Fruit fly (Drosophila melanogaster) Kc167 (cell line): ENCODE data around the gene Sgs7.

ENCODE experiments used
- Myc ChIP-seq: fragments of >200 bp; optimal IDR thresholded peaks from 2 replicates; lab custom pipeline; 2017; ENCODE audit warnings: missing external identifiers
- Sin3A ChIP-seq: fragments of >200 bp; optimal IDR thresholded peaks from 2 replicates; lab custom pipeline; 2018; ENCODE audit warnings: missing external identifiers
- h ChIP-seq: fragments of >200 bp; optimal IDR thresholded peaks from 3 replicates; lab custom pipeline; 2018; ENCODE audit warnings: missing external identifiers
- psq ChIP-seq: fragments of >200 bp; optimal IDR thresholded peaks from 2 replicates; lab custom pipeline; 2017; ENCODE audit warnings: missing external identifiers
- ttk ChIP-seq: sonication (Bioruptor generic); optimal IDR thresholded peaks from 2 replicates; lab custom pipeline; 2017; ENCODE audit warnings: missing external identifiers

DNA sequence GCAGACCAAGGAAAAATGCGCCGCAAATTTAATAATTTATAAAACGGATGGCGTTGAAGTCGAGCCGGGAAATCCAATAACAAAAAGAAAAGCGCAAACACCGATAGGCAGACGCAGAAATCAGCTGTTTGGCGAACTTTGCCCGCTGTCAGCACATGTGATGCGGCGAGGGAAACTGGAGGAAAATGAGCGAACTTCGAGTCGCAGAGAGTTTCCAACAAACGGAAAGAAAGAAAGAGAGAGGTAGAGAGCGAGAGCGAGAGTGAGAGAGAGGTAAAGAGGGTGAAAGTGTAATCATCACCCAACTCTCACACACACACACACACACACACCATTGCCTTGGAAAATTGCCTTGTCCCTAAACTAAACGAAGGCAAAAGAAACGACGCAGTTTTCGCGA is 47.5 kb downstream of the Sgs7 start:
- no peak for TF ChIP-seq ttk (lab: Kevin White, UChicago)
- no peak for TF ChIP-seq Sin3A
- no peak for TF ChIP-seq Myc (lab: Kevin White, UChicago)
- TF ChIP-seq h (lab: Kevin White, UChicago), result no peak
- TF ChIP-seq psq (lab: Kevin White, UChicago), result no peak
